Worm (Caenorhabditis elegans) whole organism, young adult: ENCODE measurements around the gene dhcr-7.
A peak's percentile ranks its signal among the peaks of the same experiment; 100 is the strongest.

Experiments used
- B0035.1 ChIP-seq: sonication (generic microtip); optimal IDR thresholded peaks from 2 replicates; lab custom pipeline; 2016; ENCODE audit warnings: missing genetic modification characterization, mild to moderate bottlenecking, missing compliant biosample characterization, missing genotype, missing genetic modification reagents
- C17E4.6 ChIP-seq: fragments of 200-800 bp; sonication (Bioruptor generic); IDR thresholded peaks from 2 replicates; pipeline ENCODE4 v1.3.6; 2022; ENCODE audit warnings: missing genetic modification reagents, missing genetic modification characterization, missing compliant biosample characterization
- F33H1.4 ChIP-seq: fragments of 200-800 bp; sonication (Bioruptor generic); IDR thresholded peaks from 2 replicates; pipeline ENCODE4 v1.3.6; 2022; ENCODE audit warnings: missing genetic modification reagents, missing genetic modification characterization, missing compliant biosample characterization
- F49E8.2 ChIP-seq: sonication (generic microtip); optimal IDR thresholded peaks from 3 replicates; lab custom pipeline; 2017; ENCODE audit warnings: missing genetic modification characterization, mild to moderate bottlenecking, missing compliant biosample characterization, antibody characterized with exemption, moderate library complexity; ENCODE audit not compliant: insufficient read depth
- F57A8.1 ChIP-seq: fragments of 200-800 bp; sonication (Bioruptor generic); optimal IDR thresholded peaks from 2 replicates; lab custom pipeline; 2018; ENCODE audit warnings: mild to moderate bottlenecking, missing genetic modification characterization, moderate library complexity, missing compliant biosample characterization
- K11D2.4 ChIP-seq: fragments of 200-800 bp; sonication (Bioruptor generic); IDR thresholded peaks from 2 replicates; pipeline ENCODE4 v1.3.6; 2022; ENCODE audit warnings: missing genetic modification reagents, missing genetic modification characterization, missing compliant biosample characterization
- Y67H2A.10 ChIP-seq: fragments of 200-800 bp; sonication (Bioruptor generic); conservative IDR thresholded peaks from 2 replicates; pipeline ENCODE4 v1.3.6; 2022; ENCODE audit warnings: missing genetic modification reagents, missing genetic modification characterization, missing compliant biosample characterization
- Y79H2A.3 ChIP-seq: fragments of 200-800 bp; sonication (Bioruptor generic); conservative IDR thresholded peaks from 2 replicates; pipeline ENCODE4 v1.3.6; 2022; ENCODE audit warnings: missing genetic modification reagents, missing genetic modification characterization, missing compliant biosample characterization
- akir-1 ChIP-seq: fragments of 200-800 bp; sonication (Bioruptor generic); optimal IDR thresholded peaks from 2 replicates; lab custom pipeline; 2018; ENCODE audit warnings: mild to moderate bottlenecking, missing genetic modification characterization, moderate library complexity, missing compliant biosample characterization
- ama-1 ChIP-seq, 3 experiments: fragments of 150-350 bp in 1 of 3; sonication (generic microtip) in 2 of 3; optimal IDR thresholded peaks; 2 replicates each; lab custom pipeline; 2014 to 2018; ENCODE audit warnings: missing biosample characterization in 2 of 3, missing genetic modification characterization in 2 of 3, missing genetic modification reagents in 2 of 3
- aptf-2 ChIP-seq: fragments of 200-800 bp; sonication (Bioruptor generic); conservative IDR thresholded peaks from 2 replicates; pipeline ENCODE4 v1.3.6; 2022; ENCODE audit warnings: missing genetic modification reagents, missing genetic modification characterization, missing compliant biosample characterization
- aptf-3 ChIP-seq: fragments of 200-800 bp; sonication (Bioruptor generic); IDR thresholded peaks from 2 replicates; pipeline ENCODE4 v1.3.6; 2022; ENCODE audit warnings: missing genetic modification characterization, missing compliant biosample characterization
- atf-7 ChIP-seq: sonication (generic microtip); optimal IDR thresholded peaks from 2 replicates; lab custom pipeline; 2017; ENCODE audit warnings: mild to moderate bottlenecking, missing genetic modification characterization, missing compliant biosample characterization
- attf-5 ChIP-seq: fragments of 200-800 bp; sonication (Bioruptor generic); optimal IDR thresholded peaks from 2 replicates; lab custom pipeline; 2018; ENCODE audit warnings: mild to moderate bottlenecking, missing genetic modification characterization, missing compliant biosample characterization
- cebp-1 ChIP-seq, 2 experiments: fragments of 200-800 bp in 1 of 2; sonication (Bioruptor generic) in 1 of 2; sonication (generic microtip) in 1 of 2; IDR thresholded peaks in 1 of 2; optimal IDR thresholded peaks in 1 of 2; 2 replicates each; pipeline versions ENCODE4 v1.3.6 to Lab custom; 2017 to 2022; ENCODE audit warnings: missing compliant biosample characterization in 2 of 2, missing genetic modification characterization in 2 of 2, mild to moderate bottlenecking in 1 of 2, missing genetic modification reagents in 1 of 2, moderate library complexity in 1 of 2
- ceh-100 ChIP-seq: fragments of 200-800 bp; sonication (Bioruptor generic); IDR thresholded peaks from 2 replicates; pipeline ENCODE4 v1.3.6; 2022; ENCODE audit warnings: missing genetic modification reagents, missing genetic modification characterization, missing compliant biosample characterization
- efl-1 ChIP-seq: fragments of 150-350 bp; optimal IDR thresholded peaks from 2 replicates; lab custom pipeline; 2014; ENCODE audit warnings: missing biosample characterization, missing genetic modification reagents, missing genetic modification characterization
- ekl-4 ChIP-seq: fragments of 200-800 bp; sonication (Bioruptor generic); IDR thresholded peaks from 2 replicates; pipeline ENCODE4 v1.3.6; 2022; ENCODE audit warnings: missing genetic modification reagents, missing genetic modification characterization, missing compliant biosample characterization
- fkh-3 ChIP-seq: sonication (generic microtip); optimal IDR thresholded peaks from 2 replicates; lab custom pipeline; 2016; ENCODE audit warnings: mild to moderate bottlenecking, missing genetic modification characterization, missing compliant biosample characterization
- hmg-1.2 ChIP-seq: fragments of 200-800 bp; sonication (Bioruptor generic); IDR thresholded peaks from 2 replicates; pipeline ENCODE4 v1.3.6; 2022; ENCODE audit warnings: missing genetic modification reagents, missing genetic modification characterization, missing compliant biosample characterization
- hsf-1 ChIP-seq: fragments of 200-800 bp; sonication (Bioruptor generic); IDR thresholded peaks from 2 replicates; pipeline ENCODE4 v1.3.6; 2022; ENCODE audit warnings: missing genetic modification reagents, missing genetic modification characterization, missing compliant biosample characterization
- lin-35 ChIP-seq, 3 experiments: fragments of 150-350 bp in 2 of 3; sonication (generic microtip) in 1 of 3; optimal IDR thresholded peaks; 2 replicates each; lab custom pipeline; 2014 to 2018; ENCODE audit warnings: missing biosample characterization in 3 of 3, missing genetic modification characterization in 3 of 3, missing genetic modification reagents in 3 of 3
- lsl-1 ChIP-seq: fragments of 200-800 bp; sonication (Bioruptor generic); optimal IDR thresholded peaks from 2 replicates; lab custom pipeline; 2018; ENCODE audit warnings: mild to moderate bottlenecking, missing genetic modification characterization, moderate library complexity, missing compliant biosample characterization
- pbrm-1 ChIP-seq: fragments of 200-800 bp; sonication (Bioruptor generic); IDR thresholded peaks from 2 replicates; pipeline ENCODE4 v1.3.6; 2022; ENCODE audit warnings: missing genetic modification reagents, missing genetic modification characterization, missing compliant biosample characterization
- rec-8 ChIP-seq, 2 experiments: sonication (generic microtip); optimal IDR thresholded peaks; 2 replicates each; lab custom pipeline; 2016; ENCODE audit warnings: mild to moderate bottlenecking in 2 of 2, missing genetic modification characterization in 2 of 2, missing genetic modification reagents in 2 of 2, missing genotype in 2 of 2, missing biosample characterization in 1 of 2, missing compliant biosample characterization in 1 of 2, moderate library complexity in 1 of 2
- zim-3 ChIP-seq: sonication (generic microtip); optimal IDR thresholded peaks from 2 replicates; lab custom pipeline; 2017; ENCODE audit warnings: mild to moderate bottlenecking, missing genetic modification characterization, moderate library complexity, missing compliant biosample characterization
- ztf-22 ChIP-seq: fragments of 200-800 bp; sonication (Bioruptor generic); optimal IDR thresholded peaks from 2 replicates; lab custom pipeline; 2018; ENCODE audit warnings: mild to moderate bottlenecking, missing genetic modification characterization, moderate library complexity, missing compliant biosample characterization
- ztf-28 ChIP-seq: fragments of 200-800 bp; sonication (Bioruptor generic); IDR thresholded peaks from 2 replicates; pipeline ENCODE4 v1.3.6; 2022; ENCODE audit warnings: missing genetic modification reagents, missing genetic modification characterization, missing compliant biosample characterization

Gene dhcr-7

DNA sequence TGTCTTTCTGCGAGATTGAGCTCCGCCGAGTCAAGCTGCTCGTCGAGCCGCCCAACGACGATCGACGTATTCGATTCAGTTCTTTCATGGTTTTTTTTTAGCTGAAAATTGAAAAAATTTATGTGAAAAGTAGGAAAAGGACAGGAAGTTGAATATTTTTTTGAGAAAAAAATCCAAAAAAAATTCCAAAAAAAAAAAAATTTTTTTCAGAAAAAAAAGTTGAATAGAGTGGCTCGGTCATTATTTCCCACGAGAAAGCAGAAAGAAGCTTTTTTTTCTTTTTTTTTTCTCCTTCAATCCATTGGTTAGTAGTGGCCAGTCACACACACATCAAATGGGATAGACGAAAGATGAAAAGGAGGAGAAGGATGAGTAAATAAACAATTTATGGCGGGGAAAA lies at the start of gene dhcr-7:
dhcr-7 (minus strand) TSS at position 101 of the 400 bp plus-strand sequence.
- no peak for TF ChIP-seq lsl-1 (GFP tag; lab: Kevin White, UChicago)
- TF ChIP-seq F57A8.1 (GFP tag; lab: Kevin White, UChicago), result no peak
- TF ChIP-seq aptf-2 (GFP tag; lab: Robert Waterston, UW), result no peak
- no peak for TF ChIP-seq F33H1.4
- TF ChIP-seq ztf-22 (GFP tag; lab: Kevin White, UChicago), result no peak
- no peak for TF ChIP-seq zim-3 (tag; lab: Kevin White, UChicago)
- TF ChIP-seq hsf-1 (GFP tag; lab: Robert Waterston, UW), result no peak
- no peak for TF ChIP-seq pbrm-1 (GFP tag; lab: Robert Waterston, UW)
- no peak for TF ChIP-seq fkh-3
- no peak for TF ChIP-seq attf-5 (GFP tag; lab: Kevin White, UChicago)
- TF ChIP-seq ekl-4, result no peak
- no peak for TF ChIP-seq ama-1 (optimal IDR thresholded peaks at IDR 0.05; lab: Kevin White, UChicago)
- no peak for TF ChIP-seq ama-1 (GFP tag; optimal IDR thresholded peaks at IDR 0.05; lab: Kevin White, UChicago)
- TF ChIP-seq C17E4.6 (GFP tag; lab: Robert Waterston, UW), result no peak
- TF ChIP-seq aptf-3 (GFP tag; lab: Robert Waterston, UW), result no peak
- TF ChIP-seq ztf-28 (GFP tag; lab: Robert Waterston, UW), result no peak

DNA sequence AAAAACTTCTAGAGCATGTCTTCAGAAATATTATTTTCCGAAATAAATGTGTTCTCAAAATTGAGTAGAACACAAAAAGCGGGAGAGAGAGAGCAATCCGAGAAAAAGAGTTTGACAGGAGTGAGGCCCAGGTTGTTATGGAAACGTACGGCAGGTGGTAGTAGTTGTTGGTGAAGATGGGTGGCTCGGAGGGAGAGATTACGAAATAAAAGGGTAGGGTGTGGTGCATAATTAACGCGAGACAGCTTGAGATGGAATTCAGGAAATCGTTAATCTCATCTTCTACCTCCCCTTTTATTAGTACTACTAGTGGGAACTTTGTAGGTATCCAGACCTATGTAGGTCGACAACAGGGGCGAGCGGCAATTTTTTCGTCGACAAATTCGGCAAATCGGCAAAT lies 48.9 kb upstream of the dhcr-7 start, which contains the start of gene famh-161:
famh-161 (minus strand) TSS at position 101 of the 400 bp plus-strand sequence.
- TF ChIP-seq akir-1 (GFP tag; lab: Kevin White, UChicago), result no peak
- no peak for TF ChIP-seq F49E8.2 (tag; lab: Kevin White, UChicago)

DNA sequence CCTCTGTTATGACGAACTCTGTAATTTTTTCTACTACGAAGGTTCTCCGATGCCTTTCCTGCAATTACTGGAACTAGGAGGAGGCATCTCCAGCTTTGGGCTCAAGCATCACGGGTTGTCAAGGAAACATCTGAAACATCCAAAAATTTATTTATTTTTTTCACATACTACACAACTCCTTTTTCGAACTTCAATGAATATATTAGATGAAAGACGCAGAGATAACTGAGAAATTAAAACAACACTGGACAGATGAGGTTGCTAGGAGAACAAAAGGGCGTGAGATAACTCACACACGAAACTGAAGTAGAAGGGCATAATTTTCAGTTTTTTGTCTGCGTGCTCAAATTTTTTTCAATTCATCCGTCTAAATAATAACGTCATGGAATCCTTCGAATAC lies 42.3 kb upstream of the dhcr-7 start, which contains the start of gene Y38H6C.13:
Y38H6C.13 (plus strand) TSS at position 301 of the 400 bp plus-strand sequence.
- TF ChIP-seq K11D2.4 (GFP tag; lab: Robert Waterston, UW) (no peak), ceh-100 (no peak)
- TF ChIP-seq, all 124 proteins: peak for 0

DNA sequence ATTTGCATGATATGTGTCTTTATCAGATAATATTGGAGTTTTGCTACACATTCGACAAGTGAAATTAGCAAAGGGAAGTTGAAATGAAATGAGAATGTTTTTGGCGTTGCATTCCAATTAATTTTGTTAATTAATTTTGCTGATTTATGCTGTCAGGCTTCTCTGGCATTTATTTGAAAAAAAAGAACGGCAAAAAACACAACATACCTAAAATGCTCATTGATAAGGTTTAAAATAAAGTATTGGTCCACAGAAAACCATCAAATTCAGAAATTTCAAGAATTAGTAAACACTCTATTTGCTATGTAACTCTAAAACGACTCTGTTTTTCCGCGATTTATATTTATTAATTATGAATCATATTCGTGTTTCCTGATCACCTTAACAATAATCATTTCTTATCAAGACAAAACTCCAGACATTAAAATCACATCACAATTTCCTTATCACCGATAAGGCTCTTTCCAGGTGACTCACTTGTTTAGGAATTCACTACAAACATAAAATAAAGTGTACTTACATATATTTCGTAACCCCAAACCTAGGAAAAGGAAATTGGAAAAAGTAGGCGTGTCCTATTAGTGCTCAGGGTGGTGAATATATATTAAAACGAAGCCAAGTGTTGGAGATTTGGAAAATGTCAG lies 40.8 kb upstream of the dhcr-7 start, which contains the start of the genes srh-166 and Y38H6C.24:
srh-166 (minus strand) TSS at position 51 of the 644 bp plus-strand sequence.
Y38H6C.24 (plus strand) TSS at position 620 of the 644 bp plus-strand sequence.
- peak; percentile 36; the same call in 1 of the 2 replicates for TF ChIP-seq cebp-1 (GFP tag; IDR thresholded peaks at IDR 0.05; lab: Robert Waterston, UW)
- TF ChIP-seq cebp-1 (tag; optimal IDR thresholded peaks at IDR 0.05; lab: Kevin White, UChicago), result peak; percentile 70
- no peak for TF ChIP-seq B0035.1 (tag; lab: Kevin White, UChicago)

DNA sequence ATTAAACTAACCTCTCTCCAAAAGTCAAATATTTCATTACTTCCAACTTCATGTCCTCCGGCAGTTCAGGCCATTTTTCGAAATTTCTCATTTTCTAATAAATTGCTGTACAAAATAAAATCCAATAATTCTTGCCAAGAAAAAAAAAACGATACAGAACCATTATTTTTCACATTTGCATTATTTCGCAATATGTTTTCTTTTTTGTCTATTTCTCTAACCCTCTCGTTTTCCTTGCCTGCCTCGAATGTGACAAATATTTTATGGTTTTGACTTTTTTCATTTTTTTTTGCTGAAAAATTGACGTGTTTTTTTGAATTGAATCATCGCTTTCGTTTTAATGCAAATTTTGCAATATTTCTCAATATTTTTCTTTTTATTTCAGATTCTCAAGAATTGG lies 37.0 kb upstream of the dhcr-7 start, which contains the start of the genes Y38H6C.9 and fbxa-150:
Y38H6C.9 (minus strand) TSS at position 52 of the 400 bp plus-strand sequence.
fbxa-150 (plus strand) TSS at position 380 of the 400 bp plus-strand sequence.
- TF ChIP-seq lin-35 (GFP tag; optimal IDR thresholded peaks at IDR 0.05; lab: Kevin White, UChicago) (no peak), hmg-1.2 (GFP tag; lab: Robert Waterston, UW) (peak; percentile 77; the same call in 1 of the 2 replicates), efl-1 (no peak), rec-8 (tag; optimal IDR thresholded peaks at IDR 0.05; lab: Kevin White, UChicago) (no peak), cebp-1 (GFP tag; IDR thresholded peaks at IDR 0.05; lab: Robert Waterston, UW) (peak; percentile 92), cebp-1 (tag; optimal IDR thresholded peaks at IDR 0.05; lab: Kevin White, UChicago) (peak; percentile 99), Y79H2A.3 (GFP tag; lab: Robert Waterston, UW) (no peak), atf-7 (tag; lab: Kevin White, UChicago) (no peak), Y67H2A.10 (GFP tag; lab: Robert Waterston, UW) (no peak)
- TF ChIP-seq, all 124 proteins: peak for 2
